Worm (Caenorhabditis elegans): ENCODE data around the gene F43H9.4.

DNA sequence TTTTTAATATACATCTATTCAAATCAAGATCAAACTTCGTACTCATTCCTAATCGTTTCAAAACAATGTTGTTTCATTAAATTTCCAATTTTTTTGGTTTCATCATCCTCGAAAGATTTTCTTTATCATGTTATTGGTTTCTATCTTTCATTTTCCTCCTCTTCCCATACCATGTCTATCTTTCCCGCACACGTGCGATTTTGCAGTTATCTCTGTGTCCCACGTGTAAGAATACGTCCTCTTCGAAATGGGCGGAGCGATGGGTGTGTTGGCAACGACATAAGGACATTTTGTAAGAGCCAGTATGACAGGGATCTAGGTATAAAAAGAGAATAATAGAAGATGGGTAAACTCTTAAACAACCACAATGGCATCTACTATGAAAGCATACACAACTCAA is at the start of gene F43H9.4:
- no peak for TF ChIP-seq tbx-9 (tag; optimal IDR thresholded peaks at IDR 0.05; ENCODE audit: borderline replicate concordance)
- no peak for TF ChIP-seq ama-1 (optimal IDR thresholded peaks at IDR 0.05)
- no peak for TF ChIP-seq ama-1 (GFP tag; optimal IDR thresholded peaks at IDR 0.05)
- TF ChIP-seq madf-6 (GFP tag; IDR thresholded peaks at IDR 0.05) = no peak
- TF ChIP-seq dpl-1 (GFP tag; optimal IDR thresholded peaks at IDR 0.05) = no peak
- TF ChIP-seq ZK185.1 (tag; optimal IDR thresholded peaks at IDR 0.05; ENCODE audit: poor library complexity, severe bottlenecking) = no peak
- no peak for TF ChIP-seq egrh-3 (GFP tag; IDR thresholded peaks at IDR 0.05)
- TF ChIP-seq pbrm-1 (GFP tag; IDR thresholded peaks at IDR 0.05) = no peak
- TF ChIP-seq nhr-90 (tag; optimal IDR thresholded peaks at IDR 0.05) = no peak
- no peak for TF ChIP-seq bed-1 (GFP tag; IDR thresholded peaks at IDR 0.05)
- no peak for TF ChIP-seq rcor-1 (GFP tag; IDR thresholded peaks at IDR 0.05)
